Worm (Caenorhabditis elegans) whole organism, L4 larva: Measurements from ENCODE around the gene R05G6.4.

ENCODE experiments used
- R02D3.7 ChIP-seq: fragments of 150-350 bp; sonication (generic microtip); optimal IDR thresholded peaks from 3 replicates; lab custom pipeline; 2014; ENCODE audit warnings: missing biosample characterization, missing genetic modification characterization
- T20F7.1 ChIP-seq: fragments of 200-800 bp; sonication (Bioruptor generic); optimal IDR thresholded peaks from 2 replicates; lab custom pipeline; 2018; ENCODE audit warnings: mild to moderate bottlenecking, missing genetic modification characterization, missing compliant biosample characterization
- ZK337.2 ChIP-seq: fragments of 200-800 bp; sonication (Bioruptor generic); IDR thresholded peaks from 2 replicates; pipeline ENCODE4 v1.3.6; 2022; ENCODE audit warnings: missing genetic modification reagents, missing genetic modification characterization, missing compliant biosample characterization
- aha-1 ChIP-seq: fragments of 150-350 bp; peaks from one replicate; lab custom pipeline; 2014; ENCODE audit warnings: missing biosample characterization, missing genetic modification characterization
- ama-1 ChIP-seq: fragments of 150-350 bp; optimal IDR thresholded peaks from 2 replicates; lab custom pipeline; 2014; ENCODE audit warnings: inconsistent platforms, mixed read lengths
- daf-16 ChIP-seq, 3 experiments: sonication (generic microtip); optimal IDR thresholded peaks; 2 replicates each; lab custom pipeline; 2016 to 2017; ENCODE audit warnings: missing genetic modification characterization in 3 of 3, missing genetic modification reagents in 3 of 3, mild to moderate bottlenecking in 2 of 3, missing compliant biosample characterization in 2 of 3, missing biosample characterization in 1 of 3, moderate library complexity in 1 of 3
- dmd-6 ChIP-seq: fragments of 200-800 bp; sonication (Bioruptor generic); IDR thresholded peaks from 2 replicates; pipeline ENCODE4 v1.3.6; 2022; ENCODE audit warnings: missing genetic modification reagents, missing genetic modification characterization, missing compliant biosample characterization
- dmd-8 ChIP-seq: fragments of 200-800 bp; sonication (Bioruptor generic); IDR thresholded peaks from 2 replicates; pipeline ENCODE4 v1.3.6; 2022; ENCODE audit warnings: missing genetic modification characterization, missing compliant biosample characterization
- dmd-9 ChIP-seq: fragments of 200-800 bp; sonication (Bioruptor generic); IDR thresholded peaks from 2 replicates; pipeline ENCODE4 v1.3.6; 2022; ENCODE audit warnings: missing genetic modification reagents, missing genetic modification characterization, missing compliant biosample characterization
- dve-1 ChIP-seq: sonication (generic microtip); optimal IDR thresholded peaks from 2 replicates; lab custom pipeline; 2017; ENCODE audit warnings: antibody characterized with exemption, mild to moderate bottlenecking, missing genetic modification characterization, missing compliant biosample characterization; ENCODE audit not compliant: insufficient read depth
- fos-1 ChIP-seq: fragments of 150-350 bp; optimal IDR thresholded peaks from 2 replicates; lab custom pipeline; 2014; ENCODE audit warnings: missing biosample characterization, missing genetic modification characterization
- hlh-11 ChIP-seq: fragments of 200-800 bp; sonication (Bioruptor generic); optimal IDR thresholded peaks from 2 replicates; lab custom pipeline; 2018; ENCODE audit warnings: mild to moderate bottlenecking, missing genetic modification characterization, missing compliant biosample characterization
- hlh-30 ChIP-seq: sonication (generic microtip); optimal IDR thresholded peaks from 2 replicates; lab custom pipeline; 2017; ENCODE audit warnings: antibody characterized with exemption, mild to moderate bottlenecking, missing genetic modification characterization, missing compliant biosample characterization; ENCODE audit not compliant: insufficient read depth
- lsy-2 ChIP-seq, 2 experiments: fragments of 150-350 bp in 1 of 2; sonication (generic microtip) in 1 of 2; optimal IDR thresholded peaks; 2 replicates each; lab custom pipeline; 2014 to 2017; ENCODE audit warnings: missing biosample characterization in 2 of 2, missing genetic modification characterization in 2 of 2
- mep-1 ChIP-seq: fragments of 150-350 bp; sonication (generic microtip); optimal IDR thresholded peaks from 3 replicates; lab custom pipeline; 2014; ENCODE audit warnings: missing biosample characterization, missing genetic modification characterization
- mxl-2 ChIP-seq: fragments of 200-800 bp; sonication (Bioruptor generic); conservative IDR thresholded peaks from 2 replicates; pipeline ENCODE4 v1.3.6; 2022; ENCODE audit warnings: missing genetic modification reagents, missing genetic modification characterization, missing compliant biosample characterization
- mxl-3 ChIP-seq: fragments of 200-800 bp; sonication (Bioruptor generic); optimal IDR thresholded peaks from 2 replicates; lab custom pipeline; 2018; ENCODE audit warnings: mild to moderate bottlenecking, missing genetic modification characterization, missing compliant biosample characterization
- nhr-102 ChIP-seq: sonication (generic microtip); optimal IDR thresholded peaks from 2 replicates; lab custom pipeline; 2016; ENCODE audit warnings: mild to moderate bottlenecking, missing genetic modification characterization, moderate library complexity, missing compliant biosample characterization
- nhr-111 ChIP-seq: fragments of 200-800 bp; sonication (Bioruptor generic); optimal IDR thresholded peaks from 2 replicates; lab custom pipeline; 2018; ENCODE audit warnings: mild to moderate bottlenecking, missing genetic modification characterization, missing compliant biosample characterization
- nhr-28 ChIP-seq: fragments of 150-350 bp; optimal IDR thresholded peaks from 2 replicates; lab custom pipeline; 2014; ENCODE audit warnings: missing biosample characterization, missing genetic modification characterization
- nhr-6 ChIP-seq: fragments of 150-350 bp; optimal IDR thresholded peaks from 2 replicates; lab custom pipeline; 2014; ENCODE audit warnings: missing biosample characterization, missing genetic modification characterization
- pha-4 ChIP-seq, 2 experiments: fragments of 150-350 bp in 1 of 2; fragments of 200-800 bp in 1 of 2; sonication (Bioruptor generic) in 1 of 2; IDR thresholded peaks in 1 of 2; optimal IDR thresholded peaks in 1 of 2; 2 replicates each; pipeline versions ENCODE4 v1.3.6 to Lab custom; 2014 to 2022; ENCODE audit warnings: missing genetic modification characterization in 2 of 2, missing genetic modification reagents in 2 of 2, missing biosample characterization in 1 of 2, missing compliant biosample characterization in 1 of 2
- php-3 ChIP-seq: fragments of 200-800 bp; sonication (Bioruptor generic); IDR thresholded peaks from 2 replicates; pipeline ENCODE4 v1.3.6; 2022; ENCODE audit warnings: missing genetic modification reagents, missing genetic modification characterization, missing compliant biosample characterization
- pqm-1 ChIP-seq: sonication (generic microtip); optimal IDR thresholded peaks from 2 replicates; lab custom pipeline; 2017; ENCODE audit warnings: missing biosample characterization, missing genetic modification characterization
- saeg-2 ChIP-seq: fragments of 200-800 bp; sonication (Bioruptor generic); IDR thresholded peaks from 2 replicates; pipeline ENCODE4 v1.3.6; 2022; ENCODE audit warnings: missing genetic modification reagents, missing genetic modification characterization, missing compliant biosample characterization
- sdz-12 ChIP-seq: fragments of 200-800 bp; sonication (Bioruptor generic); optimal IDR thresholded peaks from 2 replicates; lab custom pipeline; 2018; ENCODE audit warnings: mild to moderate bottlenecking, missing genetic modification characterization, missing compliant biosample characterization
- snpc-4 ChIP-seq: fragments of 150-350 bp; optimal IDR thresholded peaks from 2 replicates; lab custom pipeline; 2014; ENCODE audit warnings: missing biosample characterization, missing genetic modification characterization
- tag-97 ChIP-seq: fragments of 200-800 bp; sonication (Bioruptor generic); IDR thresholded peaks from 2 replicates; pipeline ENCODE4 v1.3.6; 2022; ENCODE audit warnings: missing genetic modification characterization, missing compliant biosample characterization
- unc-130 ChIP-seq: sonication (generic microtip); optimal IDR thresholded peaks from 2 replicates; lab custom pipeline; 2016; ENCODE audit warnings: missing genetic modification reagents, missing genetic modification characterization, missing compliant biosample characterization
- unc-62 ChIP-seq, 3 experiments: fragments of 150-350 bp in 1 of 3; sonication (generic microtip); optimal IDR thresholded peaks in 2 of 3; peaks in 1 of 3; 1 replicate in 1 of 3; 2 replicates in 2 of 3; lab custom pipeline; 2014 to 2017; ENCODE audit warnings: missing biosample characterization in 3 of 3, missing genetic modification characterization in 3 of 3, missing genetic modification reagents in 3 of 3, missing genotype in 1 of 3
- zfp-2 ChIP-seq: sonication (generic microtip); optimal IDR thresholded peaks from 2 replicates; lab custom pipeline; 2016; ENCODE audit warnings: mild to moderate bottlenecking, missing genetic modification characterization, missing compliant biosample characterization
- zfp-3 ChIP-seq: fragments of 200-800 bp; sonication (Bioruptor generic); conservative IDR thresholded peaks from 2 replicates; pipeline ENCODE4 v1.3.6; 2022; ENCODE audit warnings: missing genetic modification reagents, missing genetic modification characterization, missing compliant biosample characterization
- zip-11 ChIP-seq: fragments of 200-800 bp; sonication (Bioruptor generic); IDR thresholded peaks from 2 replicates; pipeline ENCODE4 v1.3.6; 2022; ENCODE audit warnings: missing genetic modification characterization, missing compliant biosample characterization
- zip-2 ChIP-seq: fragments of 150-350 bp; optimal IDR thresholded peaks from 2 replicates; lab custom pipeline; 2014; ENCODE audit warnings: missing biosample characterization, missing genetic modification characterization

R05G6.4 gene

ce11 chrIV:7516167-7516566, 3.1 kb downstream of the R05G6.4 start, which contains the start of the genes R05G6.9 and R05G6.3:
Gene R05G6.9 (minus strand): TSS chrIV:7516267.
Gene R05G6.3 (plus strand): TSS chrIV:7516552.
- TF ChIP-seq mxl-2 (GFP tag; lab: Robert Waterston, UW) (no peak), aha-1 (tag; lab: Kevin White, UChicago) (peak; percentile 66), tag-97 (GFP tag; lab: Robert Waterston, UW) (no peak), dmd-8 (GFP tag; lab: Robert Waterston, UW) (no peak), mxl-3 (GFP tag; lab: Kevin White, UChicago) (no peak), unc-62 (GFP tag; optimal IDR thresholded peaks at IDR 0.05 in 1 of 2; lab: Kevin White, UChicago) (peak in 1 of 2 experiments; percentile 7), unc-62 (tag; optimal IDR thresholded peaks at IDR 0.05; lab: Kevin White, UChicago) (no peak), pha-4 (GFP tag; IDR thresholded peaks at IDR 0.05; lab: Robert Waterston, UW) (no peak), pha-4 (tag; optimal IDR thresholded peaks at IDR 0.05; lab: Kevin White, UChicago) (no peak)
- TF ChIP-seq, all 104 proteins: peak for 2

- TF ChIP-seq zfp-3 (no peak), tag-97 (GFP tag; lab: Robert Waterston, UW) (no peak), sdz-12 (GFP tag; lab: Kevin White, UChicago) (no peak), zfp-2 (tag; lab: Kevin White, UChicago) (no peak), daf-16 (GFP tag; optimal IDR thresholded peaks at IDR 0.05; lab: Kevin White, UChicago) (no peak), daf-16 (tag; optimal IDR thresholded peaks at IDR 0.05; lab: Kevin White, UChicago) (peak; percentile 93), saeg-2 (GFP tag; lab: Robert Waterston, UW) (no peak), nhr-6 (tag; lab: Kevin White, UChicago) (no peak), fos-1 (tag; lab: Kevin White, UChicago) (no peak), snpc-4 (tag; lab: Kevin White, UChicago) (no peak), dmd-9 (GFP tag; lab: Robert Waterston, UW) (no peak), mxl-2 (GFP tag; lab: Robert Waterston, UW) (no peak), pqm-1 (tag; lab: Kevin White, UChicago) (peak; percentile 44), ama-1 (lab: Kevin White, UChicago) (no peak), zip-11 (GFP tag; lab: Robert Waterston, UW) (no peak), php-3 (GFP tag; lab: Robert Waterston, UW) (no peak), pha-4 (GFP tag; IDR thresholded peaks at IDR 0.05; lab: Robert Waterston, UW) (no peak), pha-4 (tag; optimal IDR thresholded peaks at IDR 0.05; lab: Kevin White, UChicago) (no peak), nhr-28 (peak; percentile 10), lsy-2 (tag; optimal IDR thresholded peaks at IDR 0.05; lab: Kevin White, UChicago) (no peak), nhr-111 (GFP tag; lab: Kevin White, UChicago) (no peak), zip-2 (tag; lab: Kevin White, UChicago) (no peak), dve-1 (tag; lab: Kevin White, UChicago) (peak; percentile 71), unc-130 (GFP tag; lab: Kevin White, UChicago) (no peak), R02D3.7 (tag; lab: Kevin White, UChicago) (no peak), nhr-102 (tag; lab: Kevin White, UChicago) (no peak)
Observed at ce11 chrIV:7520258-7520657, 7.2 kb downstream of the R05G6.4 start.

ce11 chrIV:7520841-7521240, 7.8 kb downstream of the R05G6.4 start:
- TF ChIP-seq mep-1 (tag; lab: Kevin White, UChicago) (peak; percentile 34), T20F7.1 (GFP tag; lab: Kevin White, UChicago) (no peak), dve-1 (tag; lab: Kevin White, UChicago) (peak; percentile 20), dmd-9 (GFP tag; lab: Robert Waterston, UW) (no peak), dmd-6 (GFP tag; lab: Robert Waterston, UW) (peak; percentile 36; the same call in 1 of the 2 replicates), php-3 (GFP tag; lab: Robert Waterston, UW) (peak; percentile 39; the same call in 1 of the 2 replicates), pqm-1 (tag; lab: Kevin White, UChicago) (peak; percentile 7), nhr-28 (peak; percentile 22), daf-16 (GFP tag; optimal IDR thresholded peaks at IDR 0.05; lab: Kevin White, UChicago) (no peak), daf-16 (tag; optimal IDR thresholded peaks at IDR 0.05; lab: Kevin White, UChicago) (peak; percentile 40), unc-62 (GFP tag; optimal IDR thresholded peaks at IDR 0.05 in 1 of 2; lab: Kevin White, UChicago) (peak in 1 of 2 experiments; percentile 25), unc-62 (tag; optimal IDR thresholded peaks at IDR 0.05; lab: Kevin White, UChicago) (no peak), hlh-30 (peak; percentile 34), R02D3.7 (tag; lab: Kevin White, UChicago) (no peak), hlh-11 (tag; lab: Kevin White, UChicago) (peak; percentile 49), aha-1 (tag; lab: Kevin White, UChicago) (peak; percentile 17), ZK337.2 (GFP tag; lab: Robert Waterston, UW) (no peak)
